Worm (Caenorhabditis elegans) whole organism, L2 larva: ENCODE results near the gene ZK1037.6.
A peak's percentile ranks its signal among the peaks of the same experiment; 100 is the strongest.
"Not testable (repeated sequence)": the region's sequence is repeated elsewhere in the genome, so short reads cannot be mapped to it uniquely, and the experiment has no call there.

Experiments used
- C34F6.9 ChIP-seq: fragments of 150-350 bp; optimal IDR thresholded peaks from 2 replicates; lab custom pipeline; 2014; ENCODE audit warnings: missing biosample characterization, missing genetic modification characterization
- F13H6.1 ChIP-seq: sonication (generic microtip); optimal IDR thresholded peaks from 2 replicates; lab custom pipeline; 2016; ENCODE audit warnings: missing genetic modification characterization, missing compliant biosample characterization
- Y55F3AM.14 ChIP-seq: fragments of 200-800 bp; sonication (Bioruptor generic); optimal IDR thresholded peaks from 2 replicates; lab custom pipeline; 2018; ENCODE audit warnings: mild to moderate bottlenecking, missing genetic modification characterization, missing compliant biosample characterization
- ZK546.5 ChIP-seq: sonication (generic microtip); optimal IDR thresholded peaks from 2 replicates; lab custom pipeline; 2017; ENCODE audit warnings: missing biosample characterization, missing genetic modification characterization
- alr-1 ChIP-seq: fragments of 150-350 bp; optimal IDR thresholded peaks from 2 replicates; lab custom pipeline; 2014; ENCODE audit warnings: missing biosample characterization, missing genetic modification characterization
- ama-1 ChIP-seq: fragments of 150-350 bp; optimal IDR thresholded peaks from 2 replicates; lab custom pipeline; 2018; ENCODE audit warnings: inconsistent platforms
- blmp-1 ChIP-seq: sonication (generic microtip); optimal IDR thresholded peaks from 2 replicates; lab custom pipeline; 2017; ENCODE audit warnings: missing genetic modification characterization, mild to moderate bottlenecking, missing compliant biosample characterization, antibody characterized with exemption, moderate library complexity; ENCODE audit not compliant: insufficient read depth
- crh-2 ChIP-seq: sonication (generic microtip); optimal IDR thresholded peaks from 2 replicates; lab custom pipeline; 2017; ENCODE audit warnings: missing biosample characterization, missing genetic modification characterization
- dmd-4 ChIP-seq: sonication (generic microtip); optimal IDR thresholded peaks from 2 replicates; lab custom pipeline; 2017; ENCODE audit warnings: missing biosample characterization, missing genetic modification characterization
- egl-27 ChIP-seq: sonication (generic microtip); optimal IDR thresholded peaks from 3 replicates; lab custom pipeline; 2017; ENCODE audit warnings: missing biosample characterization, missing genetic modification reagents, missing genetic modification characterization
- elt-3 ChIP-seq: sonication (generic microtip); optimal IDR thresholded peaks from 2 replicates; lab custom pipeline; 2017; ENCODE audit warnings: missing biosample characterization, missing genetic modification characterization
- fos-1 ChIP-seq: fragments of 150-350 bp; optimal IDR thresholded peaks from 2 replicates; lab custom pipeline; 2014; ENCODE audit warnings: missing biosample characterization, missing genetic modification characterization
- gmeb-1 ChIP-seq: fragments of 150-350 bp; optimal IDR thresholded peaks from 2 replicates; lab custom pipeline; 2014; ENCODE audit warnings: missing biosample characterization, missing genetic modification characterization
- lin-11 ChIP-seq: fragments of 150-350 bp; sonication (generic microtip); optimal IDR thresholded peaks from 2 replicates; lab custom pipeline; 2014; ENCODE audit warnings: missing biosample characterization, missing genetic modification characterization, inconsistent platforms, mixed read lengths
- lin-39 ChIP-seq: fragments of 150-350 bp; optimal IDR thresholded peaks from 2 replicates; lab custom pipeline; 2014; ENCODE audit warnings: missing biosample characterization, missing genetic modification reagents, missing genetic modification characterization
- lsy-2 ChIP-seq, 2 experiments: fragments of 150-350 bp in 1 of 2; sonication (generic microtip) in 1 of 2; optimal IDR thresholded peaks; 2 replicates each; lab custom pipeline; 2014 to 2017; ENCODE audit warnings: missing biosample characterization in 2 of 2, missing genetic modification characterization in 2 of 2
- mab-5 ChIP-seq: fragments of 150-350 bp; optimal IDR thresholded peaks from 2 replicates; lab custom pipeline; 2014; ENCODE audit warnings: missing biosample characterization, missing genetic modification characterization
- mbf-1 ChIP-seq: sonication (generic microtip); optimal IDR thresholded peaks from 2 replicates; lab custom pipeline; 2017; ENCODE audit warnings: missing biosample characterization, missing genetic modification characterization
- mdl-1 ChIP-seq, 2 experiments: fragments of 150-350 bp in 1 of 2; sonication (generic microtip) in 1 of 2; optimal IDR thresholded peaks; 2 replicates each; lab custom pipeline; 2017; ENCODE audit warnings: missing biosample characterization in 2 of 2, missing genetic modification characterization in 2 of 2
- nhr-11 ChIP-seq: fragments of 150-350 bp; optimal IDR thresholded peaks from 2 replicates; lab custom pipeline; 2014; ENCODE audit warnings: missing biosample characterization, missing genetic modification characterization
- nhr-129 ChIP-seq: fragments of 150-350 bp; optimal IDR thresholded peaks from 2 replicates; lab custom pipeline; 2014; ENCODE audit warnings: missing biosample characterization, missing genetic modification characterization
- nhr-21 ChIP-seq: fragments of 150-350 bp; optimal IDR thresholded peaks from 2 replicates; lab custom pipeline; 2014; ENCODE audit warnings: missing biosample characterization, missing genetic modification characterization
- nhr-23 ChIP-seq: fragments of 150-350 bp; optimal IDR thresholded peaks from 2 replicates; lab custom pipeline; 2014; ENCODE audit warnings: missing biosample characterization, missing genetic modification reagents, missing genetic modification characterization
- nhr-25 ChIP-seq: fragments of 150-350 bp; sonication (generic microtip); optimal IDR thresholded peaks from 3 replicates; lab custom pipeline; 2014; ENCODE audit warnings: missing biosample characterization, missing genetic modification characterization
- nhr-6 ChIP-seq: fragments of 150-350 bp; optimal IDR thresholded peaks from 2 replicates; lab custom pipeline; 2014; ENCODE audit warnings: missing biosample characterization, missing genetic modification characterization
- nhr-77 ChIP-seq: fragments of 150-350 bp; optimal IDR thresholded peaks from 2 replicates; lab custom pipeline; 2014; ENCODE audit warnings: missing biosample characterization, missing genetic modification characterization
- peb-1 ChIP-seq: fragments of 150-350 bp; optimal IDR thresholded peaks from 2 replicates; lab custom pipeline; 2014; ENCODE audit warnings: missing biosample characterization, missing genetic modification characterization
- sma-9 ChIP-seq, 2 experiments: fragments of 150-350 bp in 1 of 2; sonication (generic microtip) in 1 of 2; optimal IDR thresholded peaks; 2 replicates each; lab custom pipeline; 2014 to 2016; ENCODE audit warnings: missing genetic modification characterization in 2 of 2, mild to moderate bottlenecking in 1 of 2, missing biosample characterization in 1 of 2, missing compliant biosample characterization in 1 of 2, missing genetic modification reagents in 1 of 2, moderate library complexity in 1 of 2
- snpc-4 ChIP-seq: fragments of 150-350 bp; optimal IDR thresholded peaks from 2 replicates; lab custom pipeline; 2014; ENCODE audit warnings: missing biosample characterization, missing genetic modification characterization
- unc-39 ChIP-seq: fragments of 150-350 bp; optimal IDR thresholded peaks from 2 replicates; lab custom pipeline; 2014; ENCODE audit warnings: missing biosample characterization, missing genetic modification characterization
- unc-62 ChIP-seq: fragments of 150-350 bp; optimal IDR thresholded peaks from 2 replicates; lab custom pipeline; 2014; ENCODE audit warnings: missing biosample characterization, missing genetic modification reagents, missing genetic modification characterization
- zag-1 ChIP-seq: fragments of 150-350 bp; optimal IDR thresholded peaks from 2 replicates; lab custom pipeline; 2014; ENCODE audit warnings: missing biosample characterization, missing genetic modification characterization
- ztf-1 ChIP-seq: fragments of 200-800 bp; sonication (Bioruptor generic); conservative IDR thresholded peaks from 2 replicates; pipeline ENCODE4 v1.3.6; 2022; ENCODE audit warnings: missing genetic modification characterization, missing compliant biosample characterization
- ztf-11 ChIP-seq: sonication (generic microtip); optimal IDR thresholded peaks from 2 replicates; lab custom pipeline; 2017; ENCODE audit warnings: missing biosample characterization, missing genetic modification characterization
- ztf-4 ChIP-seq: fragments of 150-350 bp; optimal IDR thresholded peaks from 2 replicates; lab custom pipeline; 2014; ENCODE audit warnings: missing biosample characterization, missing genetic modification characterization

The ZK1037.6 gene

ce11 chrV:15361412-15361811 lies 33.8 kb upstream of the ZK1037.6 start, which contains the start of gene ech-1.1:
TSS of gene ech-1.1 (minus strand) at chrV:15361512.
- TF ChIP-seq elt-3, ztf-4, nhr-23 (tag; lab: Kevin White, UChicago): not testable (repeated sequence)

ce11 chrV:15354648-15355047 lies 27.1 kb upstream of the ZK1037.6 start, which contains the start of gene C29F3.7:
TSS of gene C29F3.7 (plus strand) at chrV:15354901.
- TF ChIP-seq elt-3 (tag; lab: Kevin White, UChicago), result no peak
- TF ChIP-seq nhr-6, result no peak
- TF ChIP-seq dmd-4 (tag; lab: Kevin White, UChicago), result no peak
- TF ChIP-seq mbf-1 (tag; lab: Kevin White, UChicago), result no peak
- TF ChIP-seq fos-1 (tag; lab: Kevin White, UChicago), result peak; percentile 97
- no peak for TF ChIP-seq alr-1 (tag; lab: Kevin White, UChicago)
- TF ChIP-seq sma-9 (GFP tag; optimal IDR thresholded peaks at IDR 0.05; lab: Kevin White, UChicago), result peak; percentile 87
- no peak for TF ChIP-seq sma-9 (tag; optimal IDR thresholded peaks at IDR 0.05; lab: Kevin White, UChicago)
- peak; percentile 44 for TF ChIP-seq gmeb-1 (tag; lab: Kevin White, UChicago)
- TF ChIP-seq egl-27, result no peak
- TF ChIP-seq peb-1, result no peak
- TF ChIP-seq Y55F3AM.14 (GFP tag; lab: Kevin White, UChicago), result no peak
- no peak for TF ChIP-seq unc-39
- TF ChIP-seq ztf-11, result no peak
- no peak for TF ChIP-seq unc-62

DNA sequence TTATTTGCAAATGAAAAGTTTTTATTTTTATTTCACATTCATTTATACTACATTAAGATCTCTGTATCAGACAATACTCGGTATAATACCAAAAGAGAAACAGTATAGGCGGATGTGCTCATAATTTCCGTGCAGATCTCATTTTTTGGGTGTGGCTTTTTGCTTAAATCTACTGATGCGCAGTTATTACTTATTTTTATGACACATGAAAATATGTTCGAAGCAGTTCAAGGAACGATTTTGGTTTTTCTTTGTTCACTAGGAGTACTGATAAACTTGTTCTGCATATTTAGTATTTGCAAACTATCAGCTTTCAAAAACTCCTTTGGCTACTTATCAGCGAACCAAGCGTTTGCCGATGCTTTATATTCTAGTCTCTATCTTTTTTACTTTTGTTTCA lies 24.8 kb upstream of the ZK1037.6 start, which contains the start of gene srx-58:
TSS of gene srx-58 (plus strand) at position 301 of the 400 bp plus-strand sequence.
- TF ChIP-seq lin-39 (no peak), nhr-129 (tag; lab: Kevin White, UChicago) (no peak), mbf-1 (tag; lab: Kevin White, UChicago) (no peak), ZK546.5 (tag; lab: Kevin White, UChicago) (no peak), alr-1 (tag; lab: Kevin White, UChicago) (no peak), Y55F3AM.14 (GFP tag; lab: Kevin White, UChicago) (no peak), blmp-1 (no peak), nhr-11 (tag; lab: Kevin White, UChicago) (no peak), C34F6.9 (tag; lab: Kevin White, UChicago) (no peak), unc-39 (no peak)
- TF ChIP-seq, all 48 proteins: peak for 0

ce11 chrV:15350615-15351014 lies 23.0 kb upstream of the ZK1037.6 start, which contains the start of gene clec-231:
TSS of gene clec-231 (minus strand) at chrV:15350715.
- TF ChIP-seq ztf-11 (no peak), lsy-2 (tag; optimal IDR thresholded peaks at IDR 0.05; lab: Kevin White, UChicago) (no peak), peb-1 (no peak), lin-11 (tag; lab: Kevin White, UChicago) (no peak), egl-27 (no peak)

DNA sequence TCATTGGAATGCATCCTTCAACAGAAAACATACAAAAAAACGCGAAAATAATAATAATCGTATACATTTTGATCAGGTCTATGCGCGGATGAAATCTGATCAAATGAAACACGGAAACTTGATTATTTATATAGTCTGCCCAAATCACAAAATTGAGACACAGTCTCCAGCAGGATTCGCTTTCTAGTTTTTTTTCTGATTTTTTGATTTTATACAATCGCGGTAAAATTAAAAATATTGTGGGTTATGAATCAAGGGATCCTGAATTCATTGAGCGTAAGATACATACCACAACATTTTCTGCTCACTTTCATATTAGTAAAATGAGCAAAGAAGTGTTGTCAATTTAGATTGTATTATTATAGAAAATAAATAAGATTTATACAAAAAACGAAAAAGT lies 21.4 kb upstream of the ZK1037.6 start, which contains the start of gene clec-230:
TSS of gene clec-230 (minus strand) at position 101 of the 400 bp plus-strand sequence.
- no peak for TF ChIP-seq lsy-2 (tag; optimal IDR thresholded peaks at IDR 0.05; lab: Kevin White, UChicago)
- TF ChIP-seq C34F6.9 (tag; lab: Kevin White, UChicago), result no peak
- TF ChIP-seq nhr-23 (tag; lab: Kevin White, UChicago), result no peak
- no peak for TF ChIP-seq blmp-1
- TF ChIP-seq lin-11 (tag; lab: Kevin White, UChicago), result no peak
- no peak for TF ChIP-seq ztf-1 (GFP tag; lab: Robert Waterston, UW)
- TF ChIP-seq sma-9 (GFP tag; optimal IDR thresholded peaks at IDR 0.05; lab: Kevin White, UChicago), result no peak
- TF ChIP-seq sma-9 (tag; optimal IDR thresholded peaks at IDR 0.05; lab: Kevin White, UChicago), result no peak
- no peak for TF ChIP-seq nhr-21 (tag; lab: Kevin White, UChicago)
- TF ChIP-seq lin-39, result no peak
- TF ChIP-seq ama-1 (lab: Kevin White, UChicago), result no peak
- no peak for TF ChIP-seq gmeb-1 (tag; lab: Kevin White, UChicago)
- no peak for TF ChIP-seq nhr-129 (tag; lab: Kevin White, UChicago)
- TF ChIP-seq elt-3 (tag; lab: Kevin White, UChicago), result no peak
- no peak for TF ChIP-seq mdl-1 (tag; optimal IDR thresholded peaks at IDR 0.05; lab: Kevin White, UChicago)
- TF ChIP-seq nhr-25 (tag; lab: Kevin White, UChicago), result no peak
- TF ChIP-seq mbf-1 (tag; lab: Kevin White, UChicago), result no peak
- TF ChIP-seq zag-1 (tag; lab: Kevin White, UChicago), result no peak

DNA sequence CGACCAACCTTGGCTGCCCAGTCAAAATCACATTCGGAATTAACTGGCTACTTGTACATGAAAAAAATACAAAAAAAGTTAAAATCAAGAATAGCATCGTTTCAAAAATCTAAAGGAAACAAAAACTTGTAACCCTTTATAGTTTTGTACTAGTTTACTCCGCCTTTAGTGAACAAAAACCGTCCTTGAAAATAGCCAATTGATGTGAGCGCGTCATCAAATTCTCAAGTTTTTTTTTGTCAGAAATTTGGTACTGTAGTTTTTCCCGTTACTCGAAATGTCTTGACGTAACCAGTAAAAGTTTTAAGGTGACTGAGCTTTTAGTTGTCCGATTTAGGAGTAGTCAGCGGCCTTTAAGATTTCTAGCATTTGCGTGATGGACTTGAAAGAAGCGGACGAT lies 19.7 kb upstream of the ZK1037.6 start, which contains the start of gene C29F3.3:
TSS of gene C29F3.3 (minus strand) at position 101 of the 400 bp plus-strand sequence.
- TF ChIP-seq crh-2 (tag; lab: Kevin White, UChicago) (no peak), ZK546.5 (tag; lab: Kevin White, UChicago) (no peak), F13H6.1 (tag; lab: Kevin White, UChicago) (no peak), ama-1 (lab: Kevin White, UChicago) (no peak), nhr-77 (no peak), gmeb-1 (tag; lab: Kevin White, UChicago) (no peak), nhr-21 (tag; lab: Kevin White, UChicago) (no peak), nhr-6 (no peak), egl-27 (no peak), lin-39 (no peak), unc-62 (no peak), snpc-4 (tag; lab: Kevin White, UChicago) (no peak), Y55F3AM.14 (GFP tag; lab: Kevin White, UChicago) (no peak), mab-5 (no peak), ztf-4 (tag; lab: Kevin White, UChicago) (no peak)
- TF ChIP-seq, all 48 proteins: peak for 0
